Fruit fly (Drosophila melanogaster) whole organism, embryonic: ENCODE data around the gene Cdc37.
A peak's percentile ranks its signal among the peaks of the same experiment; 100 is the strongest.

ENCODE experiments used
- CG10147 ChIP-seq: fragments of 200-800 bp; sonication (Bioruptor generic); optimal IDR thresholded peaks from 2 replicates; lab custom pipeline; 2019; ENCODE audit warnings: missing biosample characterization, mild to moderate bottlenecking, missing genetic modification characterization, moderate library complexity
- CG10543 ChIP-seq: fragments of 200-800 bp; sonication (Bioruptor generic); optimal IDR thresholded peaks from 3 replicates; lab custom pipeline; 2017; ENCODE audit warnings: missing biosample characterization, mild to moderate bottlenecking, missing genetic modification characterization, moderate library complexity
- CG11504 ChIP-seq: fragments of 200-800 bp; sonication (Bioruptor generic); optimal IDR thresholded peaks from 3 replicates; lab custom pipeline; 2019; ENCODE audit warnings: missing biosample characterization, mild to moderate bottlenecking, missing genetic modification characterization, moderate library complexity
- CG13287 ChIP-seq: fragments of 200-800 bp; sonication (Bioruptor generic); IDR thresholded peaks from 2 replicates; pipeline ENCODE4 v1.3.6; 2022; ENCODE audit warnings: missing biosample characterization, missing genetic modification characterization; ENCODE audit not compliant: partially characterized antibody
- CG14710 ChIP-seq: fragments of 200-800 bp; sonication (Bioruptor generic); optimal IDR thresholded peaks from 3 replicates; lab custom pipeline; 2019; ENCODE audit warnings: missing biosample characterization, mild to moderate bottlenecking, missing genetic modification characterization, moderate library complexity
- CG16813 ChIP-seq: fragments of 200-800 bp; sonication (Bioruptor generic); IDR thresholded peaks from 3 replicates; pipeline ENCODE4 v1.3.6; 2022; ENCODE audit warnings: missing biosample characterization, missing genetic modification characterization; ENCODE audit not compliant: partially characterized antibody
- CG17186 ChIP-seq: fragments of 200-800 bp; sonication (Bioruptor generic); optimal IDR thresholded peaks from 3 replicates; lab custom pipeline; 2017; ENCODE audit warnings: missing biosample characterization, missing genetic modification reagents, missing genetic modification characterization
- CG3281 ChIP-seq: fragments of 200-800 bp; sonication (Bioruptor generic); optimal IDR thresholded peaks from 3 replicates; lab custom pipeline; 2017; ENCODE audit warnings: missing biosample characterization, mild to moderate bottlenecking, missing genetic modification characterization
- CG34376 ChIP-seq: fragments of 200-800 bp; sonication (Bioruptor generic); optimal IDR thresholded peaks from 2 replicates; lab custom pipeline; 2018; ENCODE audit warnings: missing biosample characterization, mild to moderate bottlenecking, missing genetic modification characterization
- CG3847 ChIP-seq: fragments of 200-800 bp; sonication (Bioruptor generic); IDR thresholded peaks from 2 replicates; pipeline ENCODE4 v1.3.6; 2022; ENCODE audit warnings: missing biosample characterization, missing genetic modification characterization
- CG6854 ChIP-seq: fragments of 200-800 bp; sonication (Bioruptor generic); optimal IDR thresholded peaks from 3 replicates; lab custom pipeline; 2017; ENCODE audit warnings: missing biosample characterization, mild to moderate bottlenecking, missing genetic modification characterization
- CG7963 ChIP-seq: fragments of 200-800 bp; sonication (Bioruptor generic); IDR thresholded peaks from 3 replicates; pipeline ENCODE4 v1.3.6; 2022; ENCODE audit warnings: missing biosample characterization, missing genetic modification characterization; ENCODE audit not compliant: partially characterized antibody
- CG8478 ChIP-seq: fragments of >200 bp; optimal IDR thresholded peaks from 2 replicates; lab custom pipeline; 2018
- D19A ChIP-seq: fragments of 200-800 bp; optimal IDR thresholded peaks from 3 replicates; lab custom pipeline; 2019; ENCODE audit warnings: missing biosample characterization, mild to moderate bottlenecking, missing genetic modification characterization, moderate library complexity
- D19B ChIP-seq: fragments of 200-800 bp; sonication (Bioruptor generic); optimal IDR thresholded peaks from 2 replicates; lab custom pipeline; 2017; ENCODE audit warnings: missing biosample characterization, mild to moderate bottlenecking, missing genetic modification characterization
- Dbx ChIP-seq: fragments of 200-800 bp; sonication (Bioruptor generic); IDR thresholded peaks from 3 replicates; pipeline ENCODE4 v1.3.6; 2022; ENCODE audit warnings: missing biosample characterization, missing genetic modification characterization
- Deaf1 ChIP-seq: fragments of 200-800 bp; optimal IDR thresholded peaks from 3 replicates; lab custom pipeline; 2019; ENCODE audit warnings: missing biosample characterization, mild to moderate bottlenecking, missing genetic modification characterization, moderate library complexity
- Dip3 ChIP-seq: fragments of 200-800 bp; sonication (Bioruptor generic); optimal IDR thresholded peaks from 3 replicates; lab custom pipeline; 2016; ENCODE audit warnings: missing biosample characterization, missing genetic modification characterization
- Dp ChIP-seq: fragments of 200-800 bp; sonication (Bioruptor generic); optimal IDR thresholded peaks from 2 replicates; lab custom pipeline; 2018; ENCODE audit warnings: missing biosample characterization, mild to moderate bottlenecking, missing genetic modification characterization, moderate library complexity
- GATAe ChIP-seq: fragments of 200-800 bp; sonication (Bioruptor generic); conservative IDR thresholded peaks from 2 replicates; pipeline ENCODE4 v1.3.6; 2022; ENCODE audit warnings: missing biosample characterization, missing genetic modification characterization
- Hey ChIP-seq: fragments of 200-800 bp; sonication (Bioruptor generic); optimal IDR thresholded peaks from 3 replicates; lab custom pipeline; 2018; ENCODE audit warnings: missing biosample characterization, mild to moderate bottlenecking, missing genetic modification characterization
- HmgZ ChIP-seq: fragments of 200-800 bp; sonication (Bioruptor generic); optimal IDR thresholded peaks from 2 replicates; lab custom pipeline; 2018; ENCODE audit warnings: missing biosample characterization, mild to moderate bottlenecking, missing genetic modification characterization
- Opbp ChIP-seq: fragments of 200-800 bp; sonication (Bioruptor generic); IDR thresholded peaks from 3 replicates; pipeline ENCODE4 v1.3.6; 2022; ENCODE audit warnings: missing biosample characterization, missing genetic modification characterization; ENCODE audit not compliant: partially characterized antibody
- Pdp1 ChIP-seq, 2 experiments: fragments of 200-800 bp; sonication (Bioruptor generic); optimal IDR thresholded peaks; 3 replicates each; lab custom pipeline; 2016; ENCODE audit warnings: missing biosample characterization in 2 of 2, missing genetic modification characterization in 2 of 2, mild to moderate bottlenecking in 1 of 2, moderate library complexity in 1 of 2
- Rx ChIP-seq: fragments of 200-800 bp; sonication (Bioruptor generic); IDR thresholded peaks from 2 replicates; pipeline ENCODE4 v1.3.6; 2022; ENCODE audit warnings: missing biosample characterization, missing genetic modification characterization
- Tbp ChIP-seq: fragments of >200 bp; optimal IDR thresholded peaks from 2 replicates; lab custom pipeline; 2018; ENCODE audit warnings: missing biosample characterization, missing genetic modification characterization
- cg ChIP-seq: fragments of 200-800 bp; sonication (Bioruptor generic); optimal IDR thresholded peaks from 3 replicates; lab custom pipeline; 2019; ENCODE audit warnings: missing biosample characterization, mild to moderate bottlenecking, missing genetic modification characterization, moderate library complexity
- exex ChIP-seq: fragments of 200-800 bp; sonication (Bioruptor generic); optimal IDR thresholded peaks from 4 replicates; lab custom pipeline; 2018; ENCODE audit warnings: missing biosample characterization, mild to moderate bottlenecking, missing genetic modification characterization, moderate library complexity
- grn ChIP-seq: fragments of 200-800 bp; sonication (Bioruptor generic); optimal IDR thresholded peaks from 3 replicates; lab custom pipeline; 2017; ENCODE audit warnings: missing biosample characterization, missing genetic modification characterization
- gt ChIP-seq: fragments of 200-800 bp; sonication (Bioruptor generic); IDR thresholded peaks from 2 replicates; pipeline ENCODE4 v1.3.6; 2022; ENCODE audit warnings: missing biosample characterization, missing genetic modification characterization
- hth ChIP-seq: fragments of >200 bp; optimal IDR thresholded peaks from 2 replicates; lab custom pipeline; 2017; ENCODE audit warnings: inconsistent platforms
- kay ChIP-seq: fragments of 200-800 bp; sonication (Bioruptor generic); optimal IDR thresholded peaks from 2 replicates; lab custom pipeline; 2016; ENCODE audit warnings: missing biosample characterization, missing genetic modification characterization
- lab ChIP-seq: fragments of 200-800 bp; sonication (Bioruptor generic); optimal IDR thresholded peaks from 3 replicates; lab custom pipeline; 2017; ENCODE audit warnings: missing biosample characterization, missing genetic modification characterization, mild to moderate bottlenecking, moderate library complexity, missing genetic modification reagents
- mirr ChIP-seq: fragments of 200-800 bp; sonication (Bioruptor generic); optimal IDR thresholded peaks from 3 replicates; lab custom pipeline; 2018; ENCODE audit warnings: missing biosample characterization, mild to moderate bottlenecking, missing genetic modification characterization
- nau ChIP-seq: fragments of 200-800 bp; sonication (Bioruptor generic); optimal IDR thresholded peaks from 3 replicates; lab custom pipeline; 2017; ENCODE audit warnings: missing biosample characterization, mild to moderate bottlenecking, missing genetic modification characterization, missing genetic modification reagents
- p53 ChIP-seq: fragments of 200-800 bp; sonication (Bioruptor generic); optimal IDR thresholded peaks from 2 replicates; lab custom pipeline; 2016; ENCODE audit warnings: missing biosample characterization, missing genetic modification characterization
- pfk ChIP-seq: fragments of 200-800 bp; sonication (Bioruptor generic); optimal IDR thresholded peaks from 2 replicates; lab custom pipeline; 2018; ENCODE audit warnings: missing biosample characterization, mild to moderate bottlenecking, missing genetic modification characterization, moderate library complexity
- phol ChIP-seq: fragments of 200-800 bp; sonication (Bioruptor generic); optimal IDR thresholded peaks from 3 replicates; lab custom pipeline; 2018; ENCODE audit warnings: missing biosample characterization, mild to moderate bottlenecking, missing genetic modification characterization, moderate library complexity
- sd ChIP-seq: fragments of 200-800 bp; sonication (Bioruptor generic); optimal IDR thresholded peaks from 3 replicates; lab custom pipeline; 2018; ENCODE audit warnings: missing biosample characterization, mild to moderate bottlenecking, missing genetic modification characterization, moderate library complexity
- sens ChIP-seq: fragments of 200-800 bp; sonication (Bioruptor generic); peaks from one replicate; lab custom pipeline; 2016; ENCODE audit warnings: missing biosample characterization, missing genetic modification characterization
- sna ChIP-seq: fragments of 200-800 bp; sonication (Bioruptor generic); IDR thresholded peaks from 2 replicates; pipeline ENCODE4 v1.3.6; 2022; ENCODE audit warnings: missing biosample characterization, missing genetic modification characterization; ENCODE audit not compliant: partially characterized antibody
- sug ChIP-seq: fragments of 200-800 bp; optimal IDR thresholded peaks from 2 replicates; lab custom pipeline; 2019; ENCODE audit warnings: missing biosample characterization, mild to moderate bottlenecking, missing genetic modification characterization, moderate library complexity
- trh ChIP-seq: fragments of 200-800 bp; sonication (Bioruptor generic); optimal IDR thresholded peaks from 2 replicates; lab custom pipeline; 2016; ENCODE audit warnings: missing biosample characterization, missing genetic modification characterization
- vvl ChIP-seq: fragments of 200-800 bp; sonication (Bioruptor generic); IDR thresholded peaks from 2 replicates; pipeline ENCODE4 v1.3.6; 2022; ENCODE audit warnings: missing biosample characterization, missing genetic modification characterization
- wek ChIP-seq: fragments of 200-800 bp; sonication (Bioruptor generic); optimal IDR thresholded peaks from 3 replicates; lab custom pipeline; 2018; ENCODE audit warnings: missing biosample characterization, mild to moderate bottlenecking, missing genetic modification characterization, moderate library complexity
- z ChIP-seq: fragments of 200-800 bp; sonication (Bioruptor generic); IDR thresholded peaks from 3 replicates; pipeline ENCODE4 v1.3.6; 2022; ENCODE audit warnings: missing biosample characterization, missing genetic modification characterization

The Cdc37 gene

dm6 chr3L:1777249-1777648 lies 17.9 kb upstream of the Cdc37 start, which contains the start of the genes CG2021 and mRpL46 (continued):
- peak; percentile 7 for TF ChIP-seq Dp (GFP tag; lab: Kevin White, UChicago)
- no peak for TF ChIP-seq gt (GFP tag; lab: Robert Waterston, UW)
- TF ChIP-seq CG17186 (GFP tag; lab: Kevin White, UChicago), result peak; percentile 50
- TF ChIP-seq sna (GFP tag; lab: Robert Waterston, UW), result peak; percentile 48; the same call in 1 of the 2 replicates
- TF ChIP-seq CG13287 (GFP tag; lab: Robert Waterston, UW), result peak; percentile 65
- peak; percentile 41; the same call in 2 of the 3 replicates for TF ChIP-seq Opbp
- TF ChIP-seq CG7963, result peak; percentile 49; the same call in 1 of the 3 replicates
- no peak for TF ChIP-seq CG8478 (lab: Kevin White, UChicago)
- TF ChIP-seq CG16813 (GFP tag; lab: Robert Waterston, UW), result 0 out of 3 replicates have a peak, but pooled peaks have one; percentile 14
- TF ChIP-seq, all 482 proteins: peak for 30

- peak; percentile 99 for TF ChIP-seq sd (tag; lab: Kevin White, UChicago)
- peak; percentile 82 for TF ChIP-seq CG34376
- peak; percentile 72 for TF ChIP-seq mirr
- no peak for TF ChIP-seq Deaf1 (tag; lab: Kevin White, UChicago)
- peak; percentile 28 for TF ChIP-seq cg (GFP tag; lab: Kevin White, UChicago)
- TF ChIP-seq D19A (tag; lab: Kevin White, UChicago), result no peak
- TF ChIP-seq GATAe (GFP tag; lab: Robert Waterston, UW), result peak; percentile 73
- peak; percentile 98 for TF ChIP-seq grn (GFP tag; lab: Kevin White, UChicago)
- peak; percentile 13; the same call in 1 of the 3 replicates for TF ChIP-seq z (GFP tag; lab: Robert Waterston, UW)
- TF ChIP-seq exex (tag; lab: Kevin White, UChicago), result peak; percentile 68
- no peak for TF ChIP-seq hth (lab: Kevin White, UChicago)
- no peak for TF ChIP-seq D19B (GFP tag; lab: Kevin White, UChicago)
- peak; percentile 95 for TF ChIP-seq wek (GFP tag; lab: Kevin White, UChicago)
These were observed 11.1 kb upstream of the Cdc37 start for dm6 chr3L:1784092-1784491.

dm6 chr3L:1789339-1789738 lies 5.9 kb upstream of the Cdc37 start:
- TF ChIP-seq Hey (tag; lab: Kevin White, UChicago) (peak; percentile 97), sens (GFP tag; lab: Kevin White, UChicago) (no peak), nau (GFP tag; lab: Kevin White, UChicago) (no peak), vvl (no peak), lab (no peak), trh (GFP tag; lab: Kevin White, UChicago) (no peak), CG11504 (tag; lab: Kevin White, UChicago) (no peak), sd (tag; lab: Kevin White, UChicago) (peak; percentile 78), CG3847 (no peak), Dip3 (no peak), HmgZ (tag; lab: Kevin White, UChicago) (peak; percentile 18), CG6854 (no peak), Rx (GFP tag; lab: Robert Waterston, UW) (no peak), phol (no peak), sug (tag; lab: Kevin White, UChicago) (peak; percentile 66), CG34376 (peak; percentile 65), pfk (GFP tag; lab: Kevin White, UChicago) (peak; percentile 55), Dbx (GFP tag; lab: Robert Waterston, UW) (0 out of 3 replicates have a peak, but pooled peaks have one; percentile 8), CG10543 (GFP tag; lab: Kevin White, UChicago) (peak; percentile 55), CG3281 (GFP tag; lab: Kevin White, UChicago) (no peak), exex (tag; lab: Kevin White, UChicago) (peak; percentile 69), mirr (peak; percentile 34), GATAe (GFP tag; lab: Robert Waterston, UW) (peak; percentile 57), Pdp1 (GFP tag; optimal IDR thresholded peaks at IDR 0.05; lab: Kevin White, UChicago) (peak in 1 of 2 experiments; percentile 66), kay (GFP tag; lab: Kevin White, UChicago) (peak; percentile 28), Tbp (GFP tag; lab: Kevin White, UChicago) (no peak), p53 (GFP tag; lab: Kevin White, UChicago) (no peak), CG14710 (tag; lab: Kevin White, UChicago) (no peak), CG10147 (GFP tag; lab: Kevin White, UChicago) (no peak), grn (GFP tag; lab: Kevin White, UChicago) (peak; percentile 3)
